Worm (Caenorhabditis elegans) whole organism, L2 larva: Measurements from ENCODE around the gene nhr-68.
A peak's percentile ranks its signal among the peaks of the same experiment; 100 is the strongest.

Experiments used
- C34F6.9 ChIP-seq: fragments of 150-350 bp; optimal IDR thresholded peaks from 2 replicates; lab custom pipeline; 2014; ENCODE audit warnings: missing biosample characterization, missing genetic modification characterization
- F13H6.1 ChIP-seq: sonication (generic microtip); optimal IDR thresholded peaks from 2 replicates; lab custom pipeline; 2016; ENCODE audit warnings: missing genetic modification characterization, missing compliant biosample characterization
- Y55F3AM.14 ChIP-seq: fragments of 200-800 bp; sonication (Bioruptor generic); optimal IDR thresholded peaks from 2 replicates; lab custom pipeline; 2018; ENCODE audit warnings: mild to moderate bottlenecking, missing genetic modification characterization, missing compliant biosample characterization
- ZK546.5 ChIP-seq: sonication (generic microtip); optimal IDR thresholded peaks from 2 replicates; lab custom pipeline; 2017; ENCODE audit warnings: missing biosample characterization, missing genetic modification characterization
- alr-1 ChIP-seq: fragments of 150-350 bp; optimal IDR thresholded peaks from 2 replicates; lab custom pipeline; 2014; ENCODE audit warnings: missing biosample characterization, missing genetic modification characterization
- ama-1 ChIP-seq: fragments of 150-350 bp; optimal IDR thresholded peaks from 2 replicates; lab custom pipeline; 2018; ENCODE audit warnings: inconsistent platforms
- blmp-1 ChIP-seq: sonication (generic microtip); optimal IDR thresholded peaks from 2 replicates; lab custom pipeline; 2017; ENCODE audit warnings: missing genetic modification characterization, mild to moderate bottlenecking, missing compliant biosample characterization, antibody characterized with exemption, moderate library complexity; ENCODE audit not compliant: insufficient read depth
- ceh-82 ChIP-seq: fragments of 150-350 bp; optimal IDR thresholded peaks from 2 replicates; lab custom pipeline; 2014; ENCODE audit warnings: missing biosample characterization, missing genetic modification characterization
- crh-2 ChIP-seq: sonication (generic microtip); optimal IDR thresholded peaks from 2 replicates; lab custom pipeline; 2017; ENCODE audit warnings: missing biosample characterization, missing genetic modification characterization
- dmd-4 ChIP-seq: sonication (generic microtip); optimal IDR thresholded peaks from 2 replicates; lab custom pipeline; 2017; ENCODE audit warnings: missing biosample characterization, missing genetic modification characterization
- elt-1 ChIP-seq: fragments of 150-350 bp; optimal IDR thresholded peaks from 2 replicates; lab custom pipeline; 2014; ENCODE audit warnings: missing biosample characterization, missing genetic modification characterization
- fos-1 ChIP-seq: fragments of 150-350 bp; optimal IDR thresholded peaks from 2 replicates; lab custom pipeline; 2014; ENCODE audit warnings: missing biosample characterization, missing genetic modification characterization
- lin-11 ChIP-seq: fragments of 150-350 bp; sonication (generic microtip); optimal IDR thresholded peaks from 2 replicates; lab custom pipeline; 2014; ENCODE audit warnings: missing biosample characterization, missing genetic modification characterization, inconsistent platforms, mixed read lengths
- lsy-2 ChIP-seq, 2 experiments: fragments of 150-350 bp in 1 of 2; sonication (generic microtip) in 1 of 2; optimal IDR thresholded peaks; 2 replicates each; lab custom pipeline; 2014 to 2017; ENCODE audit warnings: missing biosample characterization in 2 of 2, missing genetic modification characterization in 2 of 2
- mab-5 ChIP-seq: fragments of 150-350 bp; optimal IDR thresholded peaks from 2 replicates; lab custom pipeline; 2014; ENCODE audit warnings: missing biosample characterization, missing genetic modification characterization
- mbf-1 ChIP-seq: sonication (generic microtip); optimal IDR thresholded peaks from 2 replicates; lab custom pipeline; 2017; ENCODE audit warnings: missing biosample characterization, missing genetic modification characterization
- mdl-1 ChIP-seq, 2 experiments: fragments of 150-350 bp in 1 of 2; sonication (generic microtip) in 1 of 2; optimal IDR thresholded peaks; 2 replicates each; lab custom pipeline; 2017; ENCODE audit warnings: missing biosample characterization in 2 of 2, missing genetic modification characterization in 2 of 2
- nhr-129 ChIP-seq: fragments of 150-350 bp; optimal IDR thresholded peaks from 2 replicates; lab custom pipeline; 2014; ENCODE audit warnings: missing biosample characterization, missing genetic modification characterization
- nhr-25 ChIP-seq: fragments of 150-350 bp; sonication (generic microtip); optimal IDR thresholded peaks from 3 replicates; lab custom pipeline; 2014; ENCODE audit warnings: missing biosample characterization, missing genetic modification characterization
- nhr-6 ChIP-seq: fragments of 150-350 bp; optimal IDR thresholded peaks from 2 replicates; lab custom pipeline; 2014; ENCODE audit warnings: missing biosample characterization, missing genetic modification characterization
- nhr-77 ChIP-seq: fragments of 150-350 bp; optimal IDR thresholded peaks from 2 replicates; lab custom pipeline; 2014; ENCODE audit warnings: missing biosample characterization, missing genetic modification characterization
- sma-3 ChIP-seq: sonication (generic microtip); optimal IDR thresholded peaks from 2 replicates; lab custom pipeline; 2016; ENCODE audit warnings: missing genetic modification reagents, missing genetic modification characterization, missing compliant biosample characterization
- sma-9 ChIP-seq, 2 experiments: fragments of 150-350 bp in 1 of 2; sonication (generic microtip) in 1 of 2; optimal IDR thresholded peaks; 2 replicates each; lab custom pipeline; 2014 to 2016; ENCODE audit warnings: missing genetic modification characterization in 2 of 2, mild to moderate bottlenecking in 1 of 2, missing biosample characterization in 1 of 2, missing compliant biosample characterization in 1 of 2, missing genetic modification reagents in 1 of 2, moderate library complexity in 1 of 2
- snpc-4 ChIP-seq: fragments of 150-350 bp; optimal IDR thresholded peaks from 2 replicates; lab custom pipeline; 2014; ENCODE audit warnings: missing biosample characterization, missing genetic modification characterization
- unc-39 ChIP-seq: fragments of 150-350 bp; optimal IDR thresholded peaks from 2 replicates; lab custom pipeline; 2014; ENCODE audit warnings: missing biosample characterization, missing genetic modification characterization
- ztf-1 ChIP-seq: fragments of 200-800 bp; sonication (Bioruptor generic); conservative IDR thresholded peaks from 2 replicates; pipeline ENCODE4 v1.3.6; 2022; ENCODE audit warnings: missing genetic modification characterization, missing compliant biosample characterization
- ztf-11 ChIP-seq: sonication (generic microtip); optimal IDR thresholded peaks from 2 replicates; lab custom pipeline; 2017; ENCODE audit warnings: missing biosample characterization, missing genetic modification characterization
- ztf-4 ChIP-seq: fragments of 150-350 bp; optimal IDR thresholded peaks from 2 replicates; lab custom pipeline; 2014; ENCODE audit warnings: missing biosample characterization, missing genetic modification characterization

The nhr-68 gene

DNA sequence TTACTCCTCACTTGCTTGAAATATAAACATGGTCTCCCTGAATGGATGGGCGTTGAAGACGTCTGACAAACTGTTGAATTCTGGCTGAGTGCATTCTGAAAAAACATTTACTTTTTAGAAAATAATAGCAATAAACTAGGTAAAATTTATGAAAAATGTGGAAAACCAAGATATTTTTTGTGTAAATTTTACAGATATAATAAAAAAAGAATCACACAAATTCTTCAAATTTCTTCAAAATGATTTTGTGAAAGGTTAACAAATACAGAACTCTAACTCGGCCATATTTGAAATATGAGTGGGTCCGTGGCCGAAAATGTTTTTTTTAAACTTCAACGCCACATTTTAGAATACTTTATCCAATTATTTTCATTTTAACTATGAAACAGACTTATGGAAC is 44.9 kb downstream of the nhr-68 start, which contains the start of gene glb-15:
TSS of gene glb-15 (minus strand) at position 101 of the 400 bp plus-strand sequence.
- TF ChIP-seq ama-1 (no peak), sma-9 (GFP tag; optimal IDR thresholded peaks at IDR 0.05; lab: Kevin White, UChicago) (no peak), sma-9 (tag; optimal IDR thresholded peaks at IDR 0.05; lab: Kevin White, UChicago) (no peak), ZK546.5 (tag; lab: Kevin White, UChicago) (no peak), C34F6.9 (tag; lab: Kevin White, UChicago) (no peak), mbf-1 (no peak), blmp-1 (no peak), nhr-25 (no peak), mdl-1 (tag; optimal IDR thresholded peaks at IDR 0.05; lab: Kevin White, UChicago) (no peak)

- TF ChIP-seq lin-11 (tag; lab: Kevin White, UChicago) (no peak), mab-5 (peak; percentile 58)
Observed at ce11 chrV:11620081-11620480, 46.8 kb downstream of the nhr-68 start.

DNA sequence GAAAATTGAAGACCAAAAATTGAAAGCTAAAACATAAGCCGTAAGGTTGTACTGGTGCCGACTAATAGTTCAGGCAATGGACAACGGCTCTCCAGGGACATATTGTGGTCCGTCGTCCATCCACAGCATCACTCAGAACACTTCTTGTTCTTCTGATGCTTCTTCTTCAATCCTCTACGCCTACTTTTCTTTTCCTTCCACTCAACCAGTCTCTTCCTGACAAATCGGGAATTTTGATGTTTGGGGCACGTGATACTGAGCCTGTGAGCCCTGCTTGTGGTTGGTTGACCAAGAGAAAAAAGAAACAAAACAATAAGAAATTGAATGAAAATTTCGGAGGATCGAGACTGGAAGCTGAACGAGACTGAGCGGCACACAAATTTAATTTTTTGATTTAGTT is 48.0 kb downstream of the nhr-68 start:
- TF ChIP-seq mab-5: peak; percentile 0
- no peak for TF ChIP-seq nhr-77
- TF ChIP-seq alr-1 (tag; lab: Kevin White, UChicago): no peak
- TF ChIP-seq mdl-1 (tag; optimal IDR thresholded peaks at IDR 0.05; lab: Kevin White, UChicago): peak in 1 of 2 experiments; percentile 3
- TF ChIP-seq, all 48 proteins: peak for 2

ce11 chrV:11624954-11625353 is 51.7 kb downstream of the nhr-68 start:
- TF ChIP-seq mdl-1 (tag; optimal IDR thresholded peaks at IDR 0.05; lab: Kevin White, UChicago): no peak
- no peak for TF ChIP-seq F13H6.1
- no peak for TF ChIP-seq ceh-82 (tag; lab: Kevin White, UChicago)
- TF ChIP-seq ztf-1 (GFP tag; lab: Robert Waterston, UW): no peak
- TF ChIP-seq unc-39 (tag; lab: Kevin White, UChicago): no peak
- no peak for TF ChIP-seq elt-1 (tag; lab: Kevin White, UChicago)
- TF ChIP-seq alr-1 (tag; lab: Kevin White, UChicago): no peak
- TF ChIP-seq nhr-6 (tag; lab: Kevin White, UChicago): no peak
- TF ChIP-seq lsy-2 (tag; optimal IDR thresholded peaks at IDR 0.05; lab: Kevin White, UChicago): no peak
- TF ChIP-seq dmd-4: no peak
- no peak for TF ChIP-seq nhr-129 (tag; lab: Kevin White, UChicago)
- TF ChIP-seq Y55F3AM.14: no peak
- TF ChIP-seq nhr-25: no peak
- TF ChIP-seq ztf-11 (tag; lab: Kevin White, UChicago): no peak
- no peak for TF ChIP-seq C34F6.9 (tag; lab: Kevin White, UChicago)
- TF ChIP-seq snpc-4 (tag; lab: Kevin White, UChicago): no peak
- TF ChIP-seq sma-3 (GFP tag; lab: Kevin White, UChicago): no peak
- no peak for TF ChIP-seq crh-2 (tag; lab: Kevin White, UChicago)
- TF ChIP-seq ztf-4 (tag; lab: Kevin White, UChicago): no peak
- TF ChIP-seq fos-1 (tag; lab: Kevin White, UChicago): no peak
- TF ChIP-seq, all 48 proteins: peak for 0
